Worm (Caenorhabditis elegans) whole organism, L3 larva: ENCODE data around the gene R01H10.4.

Source experiments
- R02D3.7 ChIP-seq: fragments of 150-350 bp; optimal IDR thresholded peaks from 2 replicates; lab custom pipeline; 2014; ENCODE audit warnings: missing biosample characterization, missing genetic modification characterization
- ama-1 ChIP-seq: fragments of 150-350 bp; optimal IDR thresholded peaks from 2 replicates; lab custom pipeline; 2018
- elt-3 ChIP-seq, 3 experiments: fragments of 150-350 bp in 1 of 3; sonication (generic microtip) in 2 of 3; optimal IDR thresholded peaks; 2 replicates in 2 of 3; 4 replicates in 1 of 3; lab custom pipeline; 2014 to 2017; ENCODE audit warnings: missing biosample characterization in 3 of 3, missing genetic modification characterization in 3 of 3
- lsy-12 ChIP-seq: sonication (generic microtip); optimal IDR thresholded peaks from 2 replicates; lab custom pipeline; 2016; ENCODE audit warnings: mild to moderate bottlenecking, missing genetic modification characterization, missing compliant biosample characterization
- mdl-1 ChIP-seq: fragments of 150-350 bp; optimal IDR thresholded peaks from 2 replicates; lab custom pipeline; 2014; ENCODE audit warnings: missing biosample characterization, missing genetic modification characterization
- nfya-1 ChIP-seq: sonication (generic microtip); optimal IDR thresholded peaks from 2 replicates; lab custom pipeline; 2017; ENCODE audit warnings: missing genetic modification characterization, mild to moderate bottlenecking, missing compliant biosample characterization, antibody characterized with exemption, moderate library complexity; ENCODE audit not compliant: insufficient read depth
- nhr-11 ChIP-seq: fragments of 150-350 bp; optimal IDR thresholded peaks from 2 replicates; lab custom pipeline; 2014; ENCODE audit warnings: missing biosample characterization, missing genetic modification characterization
- nhr-12 ChIP-seq: fragments of 150-350 bp; optimal IDR thresholded peaks from 2 replicates; lab custom pipeline; 2014; ENCODE audit warnings: missing biosample characterization, missing genetic modification characterization
- nhr-25 ChIP-seq: sonication (generic microtip); optimal IDR thresholded peaks from 2 replicates; lab custom pipeline; 2017; ENCODE audit warnings: missing biosample characterization, missing genetic modification characterization
- nhr-76 ChIP-seq: fragments of 150-350 bp; sonication (generic microtip); optimal IDR thresholded peaks from 5 replicates; lab custom pipeline; 2014; ENCODE audit warnings: missing biosample characterization, missing genetic modification characterization
- tbx-2 ChIP-seq: sonication (generic microtip); optimal IDR thresholded peaks from 2 replicates; lab custom pipeline; 2016; ENCODE audit warnings: mild to moderate bottlenecking, missing genetic modification characterization, missing compliant biosample characterization
- ztf-11 ChIP-seq: fragments of 150-350 bp; optimal IDR thresholded peaks from 2 replicates; lab custom pipeline; 2014; ENCODE audit warnings: missing biosample characterization, missing genetic modification characterization

DNA sequence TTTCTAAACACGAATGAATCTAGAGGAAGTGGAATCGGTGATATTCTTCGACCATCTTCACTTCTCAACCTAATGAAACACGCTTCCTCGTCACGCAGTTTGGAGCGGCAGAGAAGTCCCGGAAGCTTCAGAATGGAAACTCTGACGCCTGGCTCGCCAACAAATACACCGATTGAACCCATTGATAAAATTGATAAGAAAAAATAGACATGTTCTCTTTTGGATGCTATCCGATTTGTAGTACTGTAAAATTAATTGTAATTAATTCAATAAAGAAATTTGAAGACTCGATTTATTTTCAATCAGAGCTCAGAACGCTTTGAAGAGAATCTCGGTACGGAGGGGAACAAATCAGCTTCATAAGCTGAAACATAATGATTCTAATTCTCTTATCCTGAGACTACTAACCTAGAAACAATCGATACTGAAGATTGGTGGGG lies 40.1 kb upstream of the R01H10.4 start:
- TF ChIP-seq nhr-11 (no peak), tbx-2 (peak; percentile 13), nfya-1 (no peak), ama-1 (peak; percentile 97), nhr-76 (tag; lab: Kevin White, UChicago) (no peak), elt-3 (tag; optimal IDR thresholded peaks at IDR 0.05; lab: Kevin White, UChicago) (no peak), ztf-11 (tag; lab: Kevin White, UChicago) (no peak), lsy-12 (peak; percentile 78), nhr-25 (tag; lab: Kevin White, UChicago) (no peak), R02D3.7 (tag; lab: Kevin White, UChicago) (no peak), nhr-12 (tag; lab: Kevin White, UChicago) (no peak), mdl-1 (no peak)
